Worm (Caenorhabditis elegans) whole organism, young adult: Measurements from ENCODE around the gene clc-32.

Source experiments
- D2030.7 ChIP-seq: fragments of 200-800 bp; sonication (Bioruptor generic); IDR thresholded peaks from 2 replicates; pipeline ENCODE4 v1.3.6; 2022; ENCODE audit warnings: missing genetic modification reagents, missing genetic modification characterization, missing compliant biosample characterization
- F10E7.11 ChIP-seq: sonication (generic microtip); optimal IDR thresholded peaks from 2 replicates; lab custom pipeline; 2017; ENCODE audit warnings: mild to moderate bottlenecking, missing genetic modification characterization, moderate library complexity, missing compliant biosample characterization
- Y53F4B.3 ChIP-seq: fragments of 200-800 bp; sonication (Bioruptor generic); IDR thresholded peaks from 2 replicates; pipeline ENCODE4 v1.3.6; 2022; ENCODE audit warnings: missing genetic modification reagents, missing genetic modification characterization, missing compliant biosample characterization
- ama-1 ChIP-seq, 3 experiments: fragments of 150-350 bp in 1 of 3; sonication (generic microtip) in 2 of 3; optimal IDR thresholded peaks; 2 replicates each; lab custom pipeline; 2014 to 2018; ENCODE audit warnings: missing biosample characterization in 2 of 3, missing genetic modification characterization in 2 of 3, missing genetic modification reagents in 2 of 3
- xnd-1 ChIP-seq: sonication (generic microtip); optimal IDR thresholded peaks from 2 replicates; lab custom pipeline; 2016; ENCODE audit warnings: missing genotype, missing genetic modification reagents, missing genetic modification characterization, missing compliant biosample characterization

DNA sequence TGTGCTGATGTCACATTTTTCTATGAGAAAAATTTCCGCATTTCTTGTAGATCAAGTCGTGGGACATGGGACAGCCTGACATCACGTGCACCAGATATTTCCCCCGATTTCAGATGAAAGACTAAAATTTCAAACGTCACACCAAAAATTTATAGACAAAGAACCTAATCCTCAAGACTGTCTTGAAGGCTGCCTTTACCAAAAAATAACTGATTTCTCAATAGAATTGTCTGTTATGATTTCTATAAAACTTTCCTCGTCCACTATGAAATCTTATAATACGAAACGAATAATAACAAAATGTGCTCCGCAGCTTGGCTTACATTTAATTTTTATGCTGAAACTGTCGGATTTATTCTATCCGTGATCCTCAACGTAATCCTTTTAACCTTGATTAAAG lies 39.4 kb upstream of the clc-32 start, which contains the start of gene str-106:
- TF ChIP-seq ama-1 (optimal IDR thresholded peaks at IDR 0.05; lab: Kevin White, UChicago) (no peak), ama-1 (GFP tag; optimal IDR thresholded peaks at IDR 0.05; lab: Kevin White, UChicago) (no peak), Y53F4B.3 (GFP tag; lab: Robert Waterston, UW) (no peak), D2030.7 (GFP tag; lab: Robert Waterston, UW) (no peak), F10E7.11 (tag; lab: Kevin White, UChicago) (no peak), xnd-1 (tag; lab: Kevin White, UChicago) (no peak)
